Worm (Caenorhabditis elegans) whole organism, dauer: Measurements from ENCODE around the gene K09F6.11.

Experiments used
- unc-62 ChIP-seq: sonication (generic microtip); optimal IDR thresholded peaks from 2 replicates; lab custom pipeline; 2017; ENCODE audit warnings: missing biosample characterization, missing genetic modification reagents, missing genetic modification characterization

K09F6.11 gene

DNA sequence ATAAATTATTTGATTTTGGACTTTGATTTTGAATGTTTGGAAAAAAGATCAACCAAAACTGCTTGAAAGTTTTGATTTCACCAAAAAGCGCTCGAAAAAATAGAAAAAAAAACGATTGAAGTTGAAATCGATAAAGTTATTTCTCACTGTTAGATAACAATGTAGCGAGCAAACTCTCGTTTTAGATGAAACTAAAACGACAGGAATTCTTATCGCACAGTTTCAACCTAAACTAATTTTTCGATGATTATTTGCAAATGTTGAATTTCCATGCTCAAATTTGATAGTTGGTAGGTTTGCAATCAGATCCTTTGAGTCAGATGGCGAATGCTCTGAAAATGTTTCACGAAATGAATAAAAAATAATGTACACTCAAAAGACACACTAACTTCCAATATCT lies 12.6 kb downstream of the K09F6.11 start:
- TF ChIP-seq unc-62 (GFP tag; lab: Kevin White, UChicago) = no peak

DNA sequence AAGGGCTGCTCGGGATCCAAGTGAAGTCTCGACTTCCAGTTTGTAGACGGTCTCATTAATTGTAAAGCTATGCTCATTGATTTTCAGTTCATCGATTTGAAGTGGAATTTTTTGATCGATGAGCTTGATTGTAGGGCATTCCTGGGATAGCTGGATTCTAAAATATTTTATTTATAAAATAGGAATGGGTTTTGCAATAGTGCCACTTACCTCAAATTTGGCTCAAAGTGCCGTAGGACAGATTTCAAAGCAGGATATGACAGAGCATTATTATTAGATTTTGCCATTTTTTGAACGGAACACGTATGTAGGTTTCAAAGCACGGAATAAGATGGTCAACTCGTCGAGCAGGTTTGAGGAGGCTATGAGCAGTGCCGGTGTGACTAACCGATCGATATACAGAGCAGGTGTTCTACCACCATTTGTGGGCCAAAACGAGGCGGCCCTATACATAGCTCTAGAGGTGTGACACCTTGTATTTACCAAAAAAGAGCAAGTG lies 15.9 kb downstream of the K09F6.11 start, which contains the start of gene fbxc-25:
TSS of gene fbxc-25 (minus strand) at position 449 of the 499 bp plus-strand sequence.
- TF ChIP-seq unc-62 (GFP tag; lab: Kevin White, UChicago) = no peak

DNA sequence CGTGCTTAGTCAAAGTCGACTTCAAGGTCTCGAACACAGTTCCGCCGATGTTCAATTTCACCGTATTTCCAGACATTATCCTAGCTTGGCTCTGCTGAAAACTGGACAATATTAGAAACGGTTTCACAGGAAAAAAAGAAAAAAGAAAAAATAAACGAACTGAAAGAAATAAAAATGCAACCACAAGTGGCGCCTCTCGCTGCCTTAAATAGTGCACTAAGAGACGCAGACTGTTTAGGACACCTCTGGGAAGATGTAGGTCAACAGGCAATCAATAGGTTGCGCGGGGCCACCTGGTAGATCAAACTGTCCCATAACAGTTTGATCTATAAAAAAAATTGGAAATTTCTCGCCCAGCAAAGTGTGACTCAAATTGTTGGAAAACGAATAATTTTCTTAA lies 18.8 kb downstream of the K09F6.11 start, which contains the start of gene B0281.4:
TSS of gene B0281.4 (minus strand) at position 101 of the 400 bp plus-strand sequence.
- TF ChIP-seq unc-62 (GFP tag; lab: Kevin White, UChicago) = no peak

DNA sequence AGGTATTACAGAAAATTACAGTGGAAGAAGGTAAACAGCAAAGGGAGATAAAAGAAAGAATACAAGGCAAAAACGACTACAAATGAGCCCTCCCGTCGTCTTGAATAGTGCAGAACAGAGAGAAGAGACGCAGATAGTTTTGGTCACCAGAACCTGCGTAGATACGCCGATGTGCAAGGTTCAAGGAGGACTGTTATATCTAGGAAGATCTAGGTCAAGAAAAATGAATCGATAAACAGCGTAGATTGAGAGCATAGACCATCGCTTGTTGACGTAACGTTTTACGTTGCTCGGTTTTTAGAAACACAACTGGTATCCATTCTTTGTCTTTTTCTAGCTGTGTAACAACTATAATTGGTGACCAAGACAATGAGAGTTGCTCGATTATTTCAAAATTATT lies 20.9 kb downstream of the K09F6.11 start, which contains the start of gene B0281.5:
TSS of gene B0281.5 (minus strand) at position 101 of the 400 bp plus-strand sequence.
- no peak for TF ChIP-seq unc-62 (GFP tag; lab: Kevin White, UChicago)

DNA sequence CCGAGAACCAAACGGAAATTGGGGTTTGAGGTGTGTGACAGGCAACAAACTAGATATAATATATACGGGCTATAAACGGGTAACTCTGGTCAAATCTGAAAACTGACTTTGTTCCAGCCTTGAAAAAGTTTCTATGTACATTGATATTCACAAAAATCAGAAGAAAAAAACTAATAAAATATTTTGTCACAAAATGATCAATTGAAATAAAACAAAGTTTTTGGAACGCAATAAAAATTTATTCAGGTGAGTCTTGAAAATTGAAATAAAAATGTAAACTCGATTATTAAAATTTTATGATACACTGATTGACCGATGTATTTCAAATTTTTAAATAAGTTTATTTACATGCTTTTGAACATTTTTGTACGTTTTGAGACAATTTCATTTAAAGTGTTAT lies 22.4 kb downstream of the K09F6.11 start, which contains the start of gene B0281.6:
TSS of gene B0281.6 (minus strand) at position 101 of the 400 bp plus-strand sequence.
- TF ChIP-seq unc-62 (GFP tag; lab: Kevin White, UChicago) = no peak

DNA sequence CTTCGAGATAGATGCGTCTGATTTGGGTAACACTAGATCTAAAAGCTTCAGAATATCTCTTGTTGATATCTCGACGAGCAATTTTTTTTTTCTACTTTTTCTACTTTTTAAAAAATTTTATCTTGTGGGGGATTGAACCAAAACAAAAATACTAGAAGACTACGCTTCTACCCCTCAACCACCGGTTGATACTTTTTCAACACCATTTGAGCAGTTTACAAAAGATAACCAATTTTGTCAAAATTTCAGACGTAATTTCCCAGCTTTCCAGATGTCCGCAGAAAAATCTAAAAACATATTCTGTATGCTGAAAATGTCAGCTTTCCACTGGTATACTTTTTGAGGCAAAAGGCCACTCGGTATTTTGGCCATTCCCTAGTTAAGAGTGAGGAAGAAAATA lies 24.6 kb downstream of the K09F6.11 start:
- TF ChIP-seq unc-62 (GFP tag; lab: Kevin White, UChicago) = no peak

DNA sequence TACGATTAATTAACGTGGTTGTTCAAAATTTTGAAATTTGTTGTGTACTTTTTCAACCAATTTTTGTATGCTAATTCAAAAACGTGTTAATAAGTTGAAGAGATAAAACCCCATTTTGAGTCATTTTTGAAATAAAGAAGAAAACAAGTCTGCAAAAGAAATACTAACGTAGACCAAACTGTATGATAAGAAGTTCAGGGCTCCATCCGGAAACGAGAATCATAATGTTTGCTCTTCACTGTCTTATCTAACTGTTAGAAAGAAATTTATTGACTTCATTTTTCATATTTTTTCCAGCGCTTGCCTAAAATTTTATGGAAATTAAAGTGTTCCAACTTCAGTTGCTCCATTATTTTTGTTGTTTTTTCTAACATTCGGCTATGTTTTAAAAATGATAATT lies 25.6 kb downstream of the K09F6.11 start:
- TF ChIP-seq unc-62 (GFP tag; lab: Kevin White, UChicago) = no peak

DNA sequence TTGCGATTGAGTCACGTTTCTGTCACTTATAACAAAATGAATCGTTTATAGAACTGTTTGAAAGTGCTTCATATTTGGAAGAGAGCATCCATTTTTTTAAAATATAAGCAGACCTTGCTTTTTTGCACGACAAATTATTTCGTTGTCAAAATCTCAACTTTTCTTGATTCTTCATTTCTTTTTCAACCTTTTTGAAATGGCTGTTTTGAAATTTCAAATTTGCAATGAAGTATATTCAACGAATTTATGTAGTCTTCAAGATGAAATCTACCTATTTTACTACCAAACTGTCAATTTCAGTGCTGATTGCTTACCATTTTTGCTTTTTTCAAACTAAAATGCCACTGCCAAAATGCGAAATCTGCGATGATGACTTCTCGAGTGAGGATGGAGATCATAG lies 26.8 kb downstream of the K09F6.11 start, which contains the start of gene B0281.3:
TSS of gene B0281.3 (plus strand) at position 301 of the 400 bp plus-strand sequence.
- TF ChIP-seq unc-62 (GFP tag; lab: Kevin White, UChicago) = no peak

DNA sequence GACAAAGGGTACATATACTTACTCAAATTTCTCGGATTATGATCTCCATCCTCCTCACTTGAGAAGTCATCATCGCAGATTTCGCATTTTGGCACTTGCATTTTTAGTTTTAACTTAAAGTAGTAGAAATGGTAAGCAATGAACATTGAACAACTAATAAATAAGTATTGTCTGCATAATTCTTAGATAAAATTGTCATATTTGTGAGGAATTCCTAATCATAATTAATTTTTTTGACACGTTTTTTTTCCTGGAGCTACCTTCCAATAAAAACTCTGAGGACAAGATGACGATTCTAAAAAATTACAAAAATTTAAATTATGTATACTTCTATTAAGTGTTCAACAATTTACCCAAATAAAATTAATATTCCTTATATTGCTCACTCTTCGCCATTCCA lies 32.8 kb downstream of the K09F6.11 start, which contains the start of the genes trim-21 and B0281.1:
TSS of gene trim-21 (minus strand) at position 101 of the 400 bp plus-strand sequence.
TSS of gene B0281.1 (plus strand) at position 321 of the 400 bp plus-strand sequence.
- TF ChIP-seq unc-62 (GFP tag; lab: Kevin White, UChicago) = no peak

DNA sequence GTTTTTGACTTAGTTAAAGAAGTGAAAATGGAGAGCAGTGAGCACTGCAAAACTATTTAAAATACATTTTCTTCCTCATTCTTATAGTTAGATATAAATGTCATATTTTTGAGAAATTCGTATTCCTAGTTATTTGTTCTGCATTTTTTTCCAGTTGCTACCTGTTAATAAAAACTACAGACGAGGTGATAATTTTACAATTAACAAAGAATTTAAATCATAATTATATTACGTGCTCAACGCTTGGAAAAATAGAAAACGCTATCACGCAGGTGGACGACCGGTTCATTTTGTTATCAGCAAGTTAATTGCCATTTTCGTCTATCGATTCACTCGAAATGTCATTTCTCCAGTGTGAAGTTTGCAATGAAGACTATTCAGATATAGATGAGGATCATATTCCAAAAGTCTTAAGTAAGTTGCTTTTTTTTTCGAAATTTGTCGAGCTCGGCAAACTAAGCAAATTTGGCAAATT lies 38.0 kb downstream of the K09F6.11 start, which contains the start of the genes ZK1240.5 and ZK1240.9:
TSS of gene ZK1240.5 (minus strand) at position 51 of the 475 bp plus-strand sequence.
TSS of gene ZK1240.9 (plus strand) at position 307 of the 475 bp plus-strand sequence.
- TF ChIP-seq unc-62 (GFP tag; lab: Kevin White, UChicago) = no peak

DNA sequence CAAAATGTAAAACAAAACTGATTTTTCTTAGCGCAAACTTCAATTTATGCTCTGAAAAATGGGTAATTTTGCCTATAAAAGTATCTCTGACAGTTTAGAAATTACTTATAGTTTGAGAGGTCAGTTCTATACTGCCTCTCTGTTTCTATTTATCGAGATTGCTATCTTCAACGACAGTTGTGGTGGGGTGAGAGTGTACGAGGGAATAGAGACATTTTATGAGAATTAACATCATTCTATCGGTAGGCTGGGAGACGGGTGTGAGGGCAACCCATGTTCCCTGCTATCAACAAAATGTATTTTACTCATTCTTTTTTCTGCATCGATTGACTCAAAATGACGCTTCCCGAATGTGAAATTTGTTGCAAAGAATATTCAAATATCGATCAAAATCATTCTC lies 40.2 kb downstream of the K09F6.11 start, which contains the start of gene ZK1240.3:
TSS of gene ZK1240.3 (plus strand) at position 238 of the 400 bp plus-strand sequence.
- no peak for TF ChIP-seq unc-62 (GFP tag; lab: Kevin White, UChicago)

DNA sequence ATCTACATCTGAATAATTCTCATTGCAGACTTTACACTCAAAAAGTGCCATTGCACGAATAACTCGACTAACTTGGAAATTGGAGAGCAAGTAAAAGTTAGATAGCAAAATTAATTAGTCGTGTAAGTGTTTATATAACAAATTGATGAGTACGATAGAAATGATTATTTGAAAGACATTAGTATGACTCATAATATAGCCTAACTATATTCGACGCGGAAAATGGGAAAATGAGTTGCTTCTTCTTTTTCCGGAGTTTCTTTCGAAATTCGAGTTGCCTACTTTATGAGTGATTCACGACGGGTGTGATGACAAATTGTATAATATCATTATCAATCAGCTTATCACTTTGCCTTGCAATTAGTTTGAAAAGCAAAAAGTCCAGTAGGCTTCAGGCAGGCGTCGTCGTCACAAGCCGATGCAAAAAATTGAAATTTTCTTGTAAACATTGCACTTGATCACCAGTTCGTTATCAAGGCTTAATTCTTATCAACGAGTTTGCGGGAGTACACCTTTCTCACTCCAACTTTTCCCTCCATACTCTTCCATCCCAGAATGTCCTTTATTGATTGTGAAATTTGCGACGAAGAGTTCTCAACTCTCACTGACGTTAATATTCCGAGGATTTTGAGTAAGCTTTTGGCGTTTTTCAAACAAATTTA lies 43.0 kb downstream of the K09F6.11 start, which contains the start of the genes ZK1240.6 and ZK1240.2:
TSS of gene ZK1240.6 (minus strand) at position 51 of the 662 bp plus-strand sequence.
TSS of gene ZK1240.2 (plus strand) at position 520 of the 662 bp plus-strand sequence.
- TF ChIP-seq unc-62 (GFP tag; lab: Kevin White, UChicago) = no peak

DNA sequence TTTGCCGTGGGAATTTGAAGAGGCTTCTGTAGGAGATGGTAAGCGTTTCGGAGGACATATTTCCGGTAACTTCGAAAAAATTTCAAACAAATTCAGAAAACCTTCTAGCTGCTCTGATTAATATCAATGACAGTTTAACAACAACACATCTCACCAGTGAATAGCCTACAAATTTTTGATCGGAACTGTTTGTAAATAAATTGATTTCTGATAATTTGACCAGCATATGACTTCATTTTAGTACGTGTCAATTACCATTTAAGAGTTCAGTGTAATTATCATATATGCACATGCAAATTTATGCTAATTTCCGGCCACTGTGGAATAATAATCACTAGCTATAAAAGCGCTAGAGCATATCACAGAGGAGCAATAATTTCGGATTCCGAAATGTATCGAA lies 45.0 kb downstream of the K09F6.11 start, which contains the start of gene ZK1240.11:
TSS of gene ZK1240.11 (plus strand) at position 301 of the 400 bp plus-strand sequence.
- no peak for TF ChIP-seq unc-62 (GFP tag; lab: Kevin White, UChicago)

DNA sequence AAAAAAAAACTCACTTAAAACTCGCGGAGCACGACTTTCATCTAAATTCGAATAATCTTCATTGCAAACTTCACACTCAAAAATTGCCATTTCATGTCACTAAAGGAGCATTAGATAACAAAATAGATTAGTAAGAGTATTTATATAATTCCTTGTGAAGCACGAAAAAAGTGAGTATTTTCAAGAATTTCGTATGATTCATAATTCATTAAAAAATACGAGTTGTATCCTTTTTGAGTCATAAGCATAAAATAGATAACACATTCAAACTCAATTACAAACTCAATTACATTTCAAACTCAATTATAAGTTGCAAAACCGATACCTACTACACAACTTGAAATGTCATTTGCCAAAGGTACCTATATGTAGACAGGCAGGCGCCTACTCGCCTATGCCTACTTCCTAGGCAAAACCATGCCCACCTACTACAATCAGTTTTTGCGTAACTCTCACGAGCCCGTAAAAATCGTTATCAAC lies 49.1 kb downstream of the K09F6.11 start, which contains the start of the genes ZK1240.8 and ZK1240.1:
TSS of gene ZK1240.8 (minus strand) at position 101 of the 480 bp plus-strand sequence.
TSS of gene ZK1240.1 (plus strand) at position 430 of the 480 bp plus-strand sequence.
- TF ChIP-seq unc-62 (GFP tag; lab: Kevin White, UChicago) = no peak
